Fruit fly (Drosophila melanogaster) whole organism: ENCODE measurements around the gene nmo.

Experiments
- CG8478 ChIP-seq: fragments of >200 bp; optimal IDR thresholded peaks from 2 replicates; lab custom pipeline; 2018; ENCODE audit warnings: inconsistent platforms
- Dll ChIP-seq: fragments of >200 bp; optimal IDR thresholded peaks from 2 replicates; lab custom pipeline; 2017
- psq ChIP-seq: fragments of >200 bp; optimal IDR thresholded peaks from 2 replicates; lab custom pipeline; 2017
- usp ChIP-seq: fragments of >200 bp; optimal IDR thresholded peaks from 2 replicates; lab custom pipeline; 2017; ENCODE audit warnings: missing biosample characterization, missing genetic modification characterization, mixed read lengths

DNA sequence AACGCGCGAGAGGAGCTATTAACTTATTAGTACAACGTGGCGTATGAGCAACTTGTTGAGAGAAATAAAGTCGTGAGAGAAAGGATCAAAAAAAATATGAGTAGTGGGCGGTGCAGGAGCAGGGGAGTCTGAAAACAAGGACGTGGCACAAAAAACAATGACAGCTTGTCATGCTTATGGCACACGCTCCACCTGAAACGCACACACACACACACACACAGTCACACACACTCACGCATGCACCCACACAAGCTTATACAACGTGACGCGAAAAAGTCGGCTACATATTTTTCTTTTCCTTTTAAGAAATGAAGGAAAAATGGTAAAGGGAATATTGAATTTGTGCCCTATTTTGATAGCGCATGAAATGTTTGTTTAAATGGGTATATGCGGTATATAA is 52.6 kb downstream of the nmo start:
- no peak for TF ChIP-seq psq (lab: Kevin White, UChicago)
- no peak for TF ChIP-seq usp
- TF ChIP-seq Dll (lab: Kevin White, UChicago), result no peak
- no peak for TF ChIP-seq CG8478 (lab: Kevin White, UChicago)
